Worm (Caenorhabditis elegans): ENCODE results near the gene Y24D9A.6.
A peak's percentile ranks its signal among the peaks of the same experiment; 100 is the strongest.

The Y24D9A.6 gene

ce11 chrIV:4403870-4404269 lies 3.7 kb upstream of the Y24D9A.6 start:
- no peak for TF ChIP-seq M03D4.4 (tag; optimal IDR thresholded peaks at IDR 0.05)
- TF ChIP-seq sptf-1 (tag; optimal IDR thresholded peaks at IDR 0.05), result no peak
- TF ChIP-seq ces-1 (GFP tag; optimal IDR thresholded peaks at IDR 0.05), result peak; percentile 99

- no peak for TF ChIP-seq elt-1 (tag; optimal IDR thresholded peaks at IDR 0.05; ENCODE audit: borderline replicate concordance, insufficient read depth)
- no peak for TF ChIP-seq snpc-4 (tag; optimal IDR thresholded peaks at IDR 0.05)
- TF ChIP-seq flh-1 (GFP tag; optimal IDR thresholded peaks at IDR 0.05), result no peak
- no peak for TF ChIP-seq lin-32 (GFP tag; optimal IDR thresholded peaks at IDR 0.05)
- TF ChIP-seq ztf-11 (tag; optimal IDR thresholded peaks at IDR 0.05), result no peak
- TF ChIP-seq tbx-8 (GFP tag; optimal IDR thresholded peaks at IDR 0.05), result no peak
- no peak for TF ChIP-seq unc-39 (tag; optimal IDR thresholded peaks at IDR 0.05)
- no peak for TF ChIP-seq pha-4 (tag; optimal IDR thresholded peaks at IDR 0.05)
These were observed 2.2 kb upstream of the Y24D9A.6 start for ce11 chrIV:4402413-4402812.

- TF ChIP-seq pha-4 (tag; optimal IDR thresholded peaks at IDR 0.05) (peak; percentile 12), mab-5 (tag; optimal IDR thresholded peaks at IDR 0.05) (no peak)
These were observed 623 bp downstream of the Y24D9A.6 start for ce11 chrIV:4399418-4400136.

- no peak for TF ChIP-seq drap-1 (GFP tag; optimal IDR thresholded peaks at IDR 0.05)
- TF ChIP-seq lin-13 (tag; optimal IDR thresholded peaks at IDR 0.05), result no peak
- no peak for TF ChIP-seq ztf-11 (tag; optimal IDR thresholded peaks at IDR 0.05)
- no peak for TF ChIP-seq ham-2 (GFP tag; optimal IDR thresholded peaks at IDR 0.05)
- no peak for TF ChIP-seq nhr-2 (tag; optimal IDR thresholded peaks at IDR 0.05)
- TF ChIP-seq hlh-1 (tag; optimal IDR thresholded peaks at IDR 0.05), result no peak
- no peak for TF ChIP-seq lsy-2 (tag; optimal IDR thresholded peaks at IDR 0.05)
- TF ChIP-seq unc-120 (tag; optimal IDR thresholded peaks at IDR 0.05; ENCODE audit: poor library complexity, severe bottlenecking), result no peak
- no peak for TF ChIP-seq mls-2 (tag; optimal IDR thresholded peaks at IDR 0.05)
- TF ChIP-seq elt-1 (tag; optimal IDR thresholded peaks at IDR 0.05; ENCODE audit: borderline replicate concordance, insufficient read depth), result no peak
- TF ChIP-seq lin-32 (GFP tag; optimal IDR thresholded peaks at IDR 0.05), result no peak
- no peak for TF ChIP-seq mab-5 (tag; optimal IDR thresholded peaks at IDR 0.05)
- no peak for TF ChIP-seq nhr-76 (tag; optimal IDR thresholded peaks at IDR 0.05)
- no peak for TF ChIP-seq ceh-43 (GFP tag; optimal IDR thresholded peaks at IDR 0.05)
- TF ChIP-seq snpc-4 (tag; optimal IDR thresholded peaks at IDR 0.05), result no peak
- TF ChIP-seq elt-3 (tag; optimal IDR thresholded peaks at IDR 0.05), result no peak
- TF ChIP-seq ces-1 (GFP tag; optimal IDR thresholded peaks at IDR 0.05), result no peak
- no peak for TF ChIP-seq sem-2 (GFP tag; optimal IDR thresholded peaks at IDR 0.05)
These were observed 1.3 kb downstream of the Y24D9A.6 start for ce11 chrIV:4398890-4399289.

ce11 chrIV:4398420-4398819 lies 1.8 kb downstream of the Y24D9A.6 start:
- TF ChIP-seq nhr-237 (tag; optimal IDR thresholded peaks at IDR 0.05) (no peak), tbx-8 (GFP tag; optimal IDR thresholded peaks at IDR 0.05) (no peak), lin-13 (tag; optimal IDR thresholded peaks at IDR 0.05) (no peak), mab-5 (tag; optimal IDR thresholded peaks at IDR 0.05) (no peak), ceh-83 (GFP tag; optimal IDR thresholded peaks at IDR 0.05) (no peak), sem-2 (GFP tag; optimal IDR thresholded peaks at IDR 0.05) (no peak), zip-8 (tag; optimal IDR thresholded peaks at IDR 0.05) (no peak), unc-120 (tag; optimal IDR thresholded peaks at IDR 0.05; ENCODE audit: poor library complexity, severe bottlenecking) (peak; percentile 2), nhr-12 (tag; optimal IDR thresholded peaks at IDR 0.05) (no peak), M03D4.4 (tag; optimal IDR thresholded peaks at IDR 0.05) (no peak), unc-39 (tag; optimal IDR thresholded peaks at IDR 0.05) (no peak), snpc-4 (tag; optimal IDR thresholded peaks at IDR 0.05) (no peak), ceh-43 (GFP tag; optimal IDR thresholded peaks at IDR 0.05) (no peak), nhr-76 (tag; optimal IDR thresholded peaks at IDR 0.05) (no peak), sptf-1 (tag; optimal IDR thresholded peaks at IDR 0.05) (no peak), flh-1 (GFP tag; optimal IDR thresholded peaks at IDR 0.05) (no peak), drap-1 (GFP tag; optimal IDR thresholded peaks at IDR 0.05) (no peak), mep-1 (tag; optimal IDR thresholded peaks at IDR 0.05) (no peak), cnd-1 (tag; optimal IDR thresholded peaks at IDR 0.05) (peak; percentile 19), ham-2 (GFP tag; optimal IDR thresholded peaks at IDR 0.05) (peak; percentile 72), ceh-39 (tag; optimal IDR thresholded peaks at IDR 0.05) (no peak), elt-1 (tag; optimal IDR thresholded peaks at IDR 0.05; ENCODE audit: borderline replicate concordance, insufficient read depth) (no peak), ces-1 (GFP tag; optimal IDR thresholded peaks at IDR 0.05) (no peak), lsy-2 (tag; optimal IDR thresholded peaks at IDR 0.05) (peak; percentile 18), pha-4 (tag; optimal IDR thresholded peaks at IDR 0.05) (peak; percentile 14), ztf-11 (tag; optimal IDR thresholded peaks at IDR 0.05) (no peak), mls-2 (tag; optimal IDR thresholded peaks at IDR 0.05) (no peak), blmp-1 (tag; optimal IDR thresholded peaks at IDR 0.05) (no peak), elt-3 (tag; optimal IDR thresholded peaks at IDR 0.05) (no peak), unc-62 (GFP tag; optimal IDR thresholded peaks at IDR 0.05) (peak; percentile 5), hlh-1 (tag; optimal IDR thresholded peaks at IDR 0.05) (no peak), nhr-2 (tag; optimal IDR thresholded peaks at IDR 0.05) (no peak), nhr-28 (tag; optimal IDR thresholded peaks at IDR 0.05) (no peak), lin-32 (GFP tag; optimal IDR thresholded peaks at IDR 0.05) (no peak), bed-3 (GFP tag; optimal IDR thresholded peaks at IDR 0.05) (no peak)

Data from whole organism, mixed stage, embryonic.